Fruit fly (Drosophila melanogaster): Measurements from ENCODE around the gene Dsor1.

dm6 chrX:9216572-9216971, 30.6 kb upstream of the Dsor1 start, which contains the start of gene CG15369:
- TF ChIP-seq Sin3A (optimal IDR thresholded peaks at IDR 0.05) (no peak), ttk (optimal IDR thresholded peaks at IDR 0.05) (no peak), psq (optimal IDR thresholded peaks at IDR 0.05) (no peak), h (optimal IDR thresholded peaks at IDR 0.05) (no peak)
